Fruit fly (Drosophila melanogaster) whole organism, embryonic: ENCODE data around the gene Aasdh.

Experiments
- B-H2 ChIP-seq: fragments of 200-800 bp; sonication (Bioruptor generic); optimal IDR thresholded peaks from 2 replicates; lab custom pipeline; 2018; ENCODE audit warnings: missing biosample characterization, mild to moderate bottlenecking, missing genetic modification characterization
- Blimp-1 ChIP-seq: fragments of 200-800 bp; sonication (Bioruptor generic); optimal IDR thresholded peaks from 3 replicates; lab custom pipeline; 2018; ENCODE audit warnings: missing biosample characterization, missing genetic modification characterization, mild to moderate bottlenecking, moderate library complexity, missing genetic modification reagents
- CG10267 ChIP-seq: fragments of 200-800 bp; sonication (Bioruptor generic); optimal IDR thresholded peaks from 2 replicates; lab custom pipeline; 2018; ENCODE audit warnings: missing biosample characterization, mild to moderate bottlenecking, missing genetic modification characterization, moderate library complexity
- CG10431 ChIP-seq: fragments of 200-800 bp; sonication (Bioruptor generic); optimal IDR thresholded peaks from 3 replicates; lab custom pipeline; 2018; ENCODE audit warnings: missing biosample characterization, mild to moderate bottlenecking, missing genetic modification characterization
- CG10565 ChIP-seq: fragments of 200-800 bp; sonication (Bioruptor generic); optimal IDR thresholded peaks from 3 replicates; lab custom pipeline; 2016; ENCODE audit warnings: missing biosample characterization, mild to moderate bottlenecking, missing genetic modification characterization
- CG10959 ChIP-seq: fragments of 200-800 bp; sonication (Bioruptor generic); IDR thresholded peaks from 2 replicates; pipeline ENCODE4 v1.3.6; 2022; ENCODE audit warnings: missing biosample characterization, missing genetic modification characterization
- CG10979 ChIP-seq: fragments of 200-800 bp; sonication (Bioruptor generic); optimal IDR thresholded peaks from 2 replicates; lab custom pipeline; 2018; ENCODE audit warnings: missing biosample characterization, mild to moderate bottlenecking, missing genetic modification characterization, moderate library complexity
- CG11085 ChIP-seq: fragments of 200-800 bp; sonication (Bioruptor generic); IDR thresholded peaks from 2 replicates; pipeline ENCODE4 v1.3.6; 2022; ENCODE audit warnings: missing biosample characterization, missing genetic modification characterization
- CG12391 ChIP-seq: fragments of 200-800 bp; sonication (Bioruptor generic); optimal IDR thresholded peaks from 3 replicates; lab custom pipeline; 2018; ENCODE audit warnings: missing biosample characterization, mild to moderate bottlenecking, missing genetic modification characterization, moderate library complexity
- CG12744 ChIP-seq: fragments of 200-800 bp; sonication (Bioruptor generic); optimal IDR thresholded peaks from 2 replicates; lab custom pipeline; 2016; ENCODE audit warnings: missing biosample characterization, missing genetic modification characterization
- CG12942 ChIP-seq: fragments of 200-800 bp; sonication (Bioruptor generic); optimal IDR thresholded peaks from 3 replicates; lab custom pipeline; 2016; ENCODE audit warnings: missing biosample characterization, missing genetic modification characterization
- CG14014 ChIP-seq: fragments of 200-800 bp; sonication (Bioruptor generic); IDR thresholded peaks from 2 replicates; pipeline ENCODE4 v1.3.6; 2022; ENCODE audit warnings: missing biosample characterization, missing genetic modification characterization
- CG14965 ChIP-seq: fragments of 200-800 bp; sonication (Bioruptor generic); optimal IDR thresholded peaks from 2 replicates; lab custom pipeline; 2016; ENCODE audit warnings: missing biosample characterization, missing genetic modification characterization, borderline replicate concordance
- CG17328 ChIP-seq: fragments of 200-800 bp; sonication (Bioruptor generic); IDR thresholded peaks from 2 replicates; pipeline ENCODE4 v1.3.6; 2022; ENCODE audit warnings: missing biosample characterization, missing genetic modification characterization
- CG17361 ChIP-seq: fragments of 200-800 bp; sonication (Bioruptor generic); IDR thresholded peaks from 3 replicates; pipeline ENCODE4 v1.3.6; 2022; ENCODE audit warnings: missing biosample characterization, missing genetic modification characterization
- CG17912 ChIP-seq: fragments of 200-800 bp; sonication (Bioruptor generic); optimal IDR thresholded peaks from 2 replicates; lab custom pipeline; 2018; ENCODE audit warnings: missing biosample characterization, mild to moderate bottlenecking, missing genetic modification characterization
- CG30020 ChIP-seq: fragments of 200-800 bp; optimal IDR thresholded peaks from 2 replicates; lab custom pipeline; 2019; ENCODE audit warnings: missing biosample characterization, mild to moderate bottlenecking, missing genetic modification characterization, moderate library complexity
- CG3281 ChIP-seq: fragments of 200-800 bp; sonication (Bioruptor generic); optimal IDR thresholded peaks from 3 replicates; lab custom pipeline; 2017; ENCODE audit warnings: missing biosample characterization, mild to moderate bottlenecking, missing genetic modification characterization
- CG4404 ChIP-seq: fragments of 200-800 bp; sonication (Bioruptor generic); IDR thresholded peaks from 2 replicates; pipeline ENCODE4 v1.3.6; 2022; ENCODE audit warnings: missing biosample characterization, missing genetic modification characterization
- CG6175 ChIP-seq: fragments of 200-800 bp; sonication (Bioruptor generic); IDR thresholded peaks from 3 replicates; pipeline ENCODE4 v1.3.6; 2022; ENCODE audit warnings: missing biosample characterization, missing genetic modification characterization
- CG6765 ChIP-seq: fragments of 200-800 bp; sonication (Bioruptor generic); optimal IDR thresholded peaks from 3 replicates; lab custom pipeline; 2017; ENCODE audit warnings: missing biosample characterization, mild to moderate bottlenecking, missing genetic modification characterization
- CG6854 ChIP-seq: fragments of 200-800 bp; sonication (Bioruptor generic); optimal IDR thresholded peaks from 3 replicates; lab custom pipeline; 2017; ENCODE audit warnings: missing biosample characterization, mild to moderate bottlenecking, missing genetic modification characterization
- CG8290 ChIP-seq, 3 experiments: fragments of 200-800 bp; sonication (Bioruptor generic); optimal IDR thresholded peaks; 2 replicates each; lab custom pipeline; 2016 to 2019; ENCODE audit warnings: missing biosample characterization in 3 of 3, missing genetic modification characterization in 3 of 3, mild to moderate bottlenecking in 2 of 3, moderate library complexity in 1 of 3
- CG8765 ChIP-seq: fragments of 200-800 bp; sonication (Bioruptor generic); IDR thresholded peaks from 2 replicates; pipeline ENCODE4 v1.3.6; 2022; ENCODE audit warnings: missing biosample characterization, missing genetic modification characterization
- CHES-1-like ChIP-seq: fragments of 200-800 bp; sonication (Bioruptor generic); optimal IDR thresholded peaks from 2 replicates; lab custom pipeline; 2016; ENCODE audit warnings: missing biosample characterization, missing genetic modification characterization
- CTCF ChIP-seq: fragments of 200-800 bp; sonication (Bioruptor generic); optimal IDR thresholded peaks from 2 replicates; lab custom pipeline; 2017; ENCODE audit warnings: missing biosample characterization, mild to moderate bottlenecking, missing genetic modification characterization, moderate library complexity
- Dp ChIP-seq: fragments of 200-800 bp; sonication (Bioruptor generic); optimal IDR thresholded peaks from 2 replicates; lab custom pipeline; 2018; ENCODE audit warnings: missing biosample characterization, mild to moderate bottlenecking, missing genetic modification characterization, moderate library complexity
- Dref ChIP-seq: fragments of 200-800 bp; sonication (Bioruptor generic); IDR thresholded peaks from 2 replicates; pipeline ENCODE4 v1.3.6; 2022; ENCODE audit warnings: missing biosample characterization, missing genetic modification characterization
- Elba2 ChIP-seq: fragments of 200-800 bp; sonication (Bioruptor generic); optimal IDR thresholded peaks from 3 replicates; lab custom pipeline; 2016; ENCODE audit warnings: missing biosample characterization, missing genetic modification characterization
- HLHmδ ChIP-seq: fragments of 200-800 bp; sonication (Bioruptor generic); optimal IDR thresholded peaks from 2 replicates; lab custom pipeline; 2018; ENCODE audit warnings: missing biosample characterization, mild to moderate bottlenecking, missing genetic modification characterization, moderate library complexity
- Hsf ChIP-seq: fragments of 200-800 bp; sonication (Bioruptor generic); optimal IDR thresholded peaks from 3 replicates; lab custom pipeline; 2016; ENCODE audit warnings: missing biosample characterization, missing genetic modification characterization
- Lpt ChIP-seq: fragments of >200 bp; optimal IDR thresholded peaks from 2 replicates; lab custom pipeline; 2018; ENCODE audit warnings: missing biosample characterization, missing genetic modification characterization
- Med ChIP-seq: fragments of 200-800 bp; sonication (Bioruptor generic); peaks from one replicate; lab custom pipeline; 2016; ENCODE audit warnings: missing biosample characterization, missing genetic modification characterization, mild to moderate bottlenecking, inconsistent platforms, moderate library complexity
- Meics ChIP-seq: fragments of 200-800 bp; sonication (Bioruptor generic); optimal IDR thresholded peaks from 2 replicates; lab custom pipeline; 2017; ENCODE audit warnings: missing biosample characterization, mild to moderate bottlenecking, missing genetic modification characterization
- Rx ChIP-seq: fragments of 200-800 bp; sonication (Bioruptor generic); IDR thresholded peaks from 2 replicates; pipeline ENCODE4 v1.3.6; 2022; ENCODE audit warnings: missing biosample characterization, missing genetic modification characterization
- TFAM ChIP-seq: fragments of 200-800 bp; sonication (Bioruptor generic); optimal IDR thresholded peaks from 2 replicates; lab custom pipeline; 2017; ENCODE audit warnings: missing biosample characterization, missing genetic modification characterization, inconsistent platforms
- YL-1 ChIP-seq: fragments of 200-800 bp; sonication (Bioruptor generic); optimal IDR thresholded peaks from 3 replicates; lab custom pipeline; 2017; ENCODE audit warnings: missing biosample characterization, mild to moderate bottlenecking, missing genetic modification characterization
- ab ChIP-seq: fragments of 200-800 bp; sonication (Bioruptor generic); optimal IDR thresholded peaks from 2 replicates; lab custom pipeline; 2016; ENCODE audit warnings: missing biosample characterization, missing genetic modification characterization
- chif ChIP-seq, 2 experiments: fragments of 200-800 bp; sonication (Bioruptor generic); optimal IDR thresholded peaks; 3 replicates each; lab custom pipeline; 2016; ENCODE audit warnings: missing biosample characterization in 2 of 2, missing genetic modification characterization in 2 of 2
- dmrt99B ChIP-seq: fragments of 200-800 bp; sonication (Bioruptor generic); optimal IDR thresholded peaks from 2 replicates; lab custom pipeline; 2018; ENCODE audit warnings: missing biosample characterization, mild to moderate bottlenecking, missing genetic modification characterization, moderate library complexity
- dysf ChIP-seq: fragments of 200-800 bp; sonication (Bioruptor generic); IDR thresholded peaks from 3 replicates; pipeline ENCODE4 v1.3.6; 2022; ENCODE audit warnings: missing biosample characterization, missing genetic modification characterization
- eyg ChIP-seq: fragments of 200-800 bp; sonication (Bioruptor generic); optimal IDR thresholded peaks from 3 replicates; lab custom pipeline; 2016; ENCODE audit warnings: missing biosample characterization, missing genetic modification characterization
- jing ChIP-seq: fragments of 200-800 bp; sonication (Bioruptor generic); optimal IDR thresholded peaks from 2 replicates; lab custom pipeline; 2018; ENCODE audit warnings: missing biosample characterization, mild to moderate bottlenecking, missing genetic modification characterization
- knrl ChIP-seq: fragments of 200-800 bp; sonication (Bioruptor generic); IDR thresholded peaks from 3 replicates; pipeline ENCODE4 v1.3.6; 2022; ENCODE audit warnings: missing biosample characterization, missing genetic modification characterization; ENCODE audit not compliant: partially characterized antibody
- luna ChIP-seq: fragments of 200-800 bp; sonication (Bioruptor generic); optimal IDR thresholded peaks from 2 replicates; lab custom pipeline; 2016; ENCODE audit warnings: missing biosample characterization, missing genetic modification characterization
- mirr ChIP-seq: fragments of 200-800 bp; sonication (Bioruptor generic); optimal IDR thresholded peaks from 3 replicates; lab custom pipeline; 2018; ENCODE audit warnings: missing biosample characterization, mild to moderate bottlenecking, missing genetic modification characterization
- nau ChIP-seq: fragments of 200-800 bp; sonication (Bioruptor generic); optimal IDR thresholded peaks from 3 replicates; lab custom pipeline; 2017; ENCODE audit warnings: missing biosample characterization, mild to moderate bottlenecking, missing genetic modification characterization, missing genetic modification reagents
- odd ChIP-seq: fragments of 200-800 bp; sonication (Bioruptor generic); optimal IDR thresholded peaks from 2 replicates; lab custom pipeline; 2017; ENCODE audit warnings: missing biosample characterization, mild to moderate bottlenecking, missing genetic modification characterization
- sens ChIP-seq: fragments of 200-800 bp; sonication (Bioruptor generic); peaks from one replicate; lab custom pipeline; 2016; ENCODE audit warnings: missing biosample characterization, missing genetic modification characterization
- sisA ChIP-seq: fragments of 200-800 bp; sonication (Bioruptor generic); IDR thresholded peaks from 2 replicates; pipeline ENCODE4 v1.3.6; 2022; ENCODE audit warnings: missing biosample characterization, missing genetic modification characterization
- sob ChIP-seq: fragments of 200-800 bp; sonication (Bioruptor generic); IDR thresholded peaks from 2 replicates; pipeline ENCODE4 v1.3.6; 2022; ENCODE audit warnings: missing biosample characterization, missing genetic modification characterization
- toy ChIP-seq: fragments of 200-800 bp; sonication (Bioruptor generic); IDR thresholded peaks from 2 replicates; pipeline ENCODE4 v1.3.6; 2022; ENCODE audit warnings: missing biosample characterization, missing genetic modification characterization
- trh ChIP-seq: fragments of 200-800 bp; sonication (Bioruptor generic); optimal IDR thresholded peaks from 2 replicates; lab custom pipeline; 2016; ENCODE audit warnings: missing biosample characterization, missing genetic modification characterization

Aasdh gene

DNA sequence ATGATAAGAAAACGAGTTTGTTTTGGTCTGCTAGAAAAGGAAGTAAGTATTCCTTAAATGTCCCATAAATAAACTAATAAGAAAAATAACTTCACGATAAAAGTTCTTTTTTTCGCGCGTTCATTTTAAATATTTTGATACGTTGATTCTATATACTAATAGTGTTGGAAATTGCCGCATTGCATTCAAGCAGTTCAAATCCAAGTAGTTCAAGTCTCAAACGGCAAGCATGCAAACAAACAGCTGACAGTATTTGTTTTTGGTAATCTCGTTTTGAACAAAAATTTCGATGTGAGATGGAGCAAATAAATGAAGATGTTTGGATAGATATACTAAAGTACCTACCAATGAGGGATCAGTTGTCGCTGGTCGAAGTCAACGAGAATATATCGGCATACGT lies 39.4 kb upstream of the Aasdh start, which contains the start of gene CG13088 (continued):
- TF ChIP-seq CG10431 (GFP tag; lab: Kevin White, UChicago), result no peak
- TF ChIP-seq nau (GFP tag; lab: Kevin White, UChicago), result no peak
- TF ChIP-seq jing (GFP tag; lab: Kevin White, UChicago), result no peak
- no peak for TF ChIP-seq CG10979 (tag; lab: Kevin White, UChicago)
- no peak for TF ChIP-seq sisA
- TF ChIP-seq Dref, result peak; percentile 54
- peak; percentile 96 for TF ChIP-seq Dp (GFP tag; lab: Kevin White, UChicago)
- TF ChIP-seq CG6854 (GFP tag; lab: Kevin White, UChicago), result no peak
- TF ChIP-seq Lpt (GFP tag; lab: Kevin White, UChicago), result no peak
- no peak for TF ChIP-seq trh
- TF ChIP-seq CG10565 (GFP tag; lab: Kevin White, UChicago), result no peak
- TF ChIP-seq TFAM, result no peak
- no peak for TF ChIP-seq dmrt99B (tag; lab: Kevin White, UChicago)
- TF ChIP-seq CG3281 (GFP tag; lab: Kevin White, UChicago), result no peak
- peak; percentile 20 for TF ChIP-seq CG12942
- no peak for TF ChIP-seq CG11085 (GFP tag; lab: Robert Waterston, UW)
- no peak for TF ChIP-seq ab (GFP tag; lab: Kevin White, UChicago)
- no peak for TF ChIP-seq CG10959 (GFP tag; lab: Robert Waterston, UW)
- peak; percentile 14 to 17 for TF ChIP-seq chif (GFP tag; optimal IDR thresholded peaks at IDR 0.05; lab: Kevin White, UChicago)
- peak; percentile 75 for TF ChIP-seq CG8290 (GFP tag; optimal IDR thresholded peaks at IDR 0.05; lab: Kevin White, UChicago)
- no peak for TF ChIP-seq CG8290 (tag; optimal IDR thresholded peaks at IDR 0.05; lab: Kevin White, UChicago)
- no peak for TF ChIP-seq CG17328 (GFP tag; lab: Robert Waterston, UW)
- no peak for TF ChIP-seq CG12391 (tag; lab: Kevin White, UChicago)
- peak; percentile 32 for TF ChIP-seq Elba2 (GFP tag; lab: Kevin White, UChicago)
- TF ChIP-seq CG17912 (GFP tag; lab: Kevin White, UChicago), result no peak
- no peak for TF ChIP-seq CG14965 (GFP tag; lab: Kevin White, UChicago)
- peak; percentile 25; the same call in 1 of the 2 replicates for TF ChIP-seq CG14014
- TF ChIP-seq CHES-1-like (GFP tag; lab: Kevin White, UChicago), result no peak
- no peak for TF ChIP-seq luna (GFP tag; lab: Kevin White, UChicago)
- no peak for TF ChIP-seq eyg (GFP tag; lab: Kevin White, UChicago)
- no peak for TF ChIP-seq Meics (GFP tag; lab: Kevin White, UChicago)
- TF ChIP-seq YL-1 (GFP tag; lab: Kevin White, UChicago), result peak; percentile 3
- TF ChIP-seq Hsf, result peak; percentile 36
- TF ChIP-seq CG10267 (tag; lab: Kevin White, UChicago), result peak; percentile 98
- TF ChIP-seq CG30020 (tag; lab: Kevin White, UChicago), result no peak
- no peak for TF ChIP-seq toy (GFP tag; lab: Robert Waterston, UW)
- TF ChIP-seq CG17361, result no peak
- no peak for TF ChIP-seq mirr
- peak; percentile 58 for TF ChIP-seq CTCF (GFP tag; lab: Kevin White, UChicago)
- peak; percentile 89 for TF ChIP-seq Med
- TF ChIP-seq CG12744 (GFP tag; lab: Kevin White, UChicago), result no peak
- no peak for TF ChIP-seq dysf (GFP tag; lab: Robert Waterston, UW)
- TF ChIP-seq HLHmδ (GFP tag; lab: Kevin White, UChicago), result no peak
- TF ChIP-seq CG6175 (GFP tag; lab: Robert Waterston, UW), result no peak
- no peak for TF ChIP-seq odd (GFP tag; lab: Kevin White, UChicago)
- peak; percentile 28; the same call in 1 of the 3 replicates for TF ChIP-seq knrl (GFP tag; lab: Robert Waterston, UW)
- peak; percentile 55 for TF ChIP-seq B-H2
- TF ChIP-seq Rx, result no peak
- TF ChIP-seq sob, result peak; percentile 68
- TF ChIP-seq sens (GFP tag; lab: Kevin White, UChicago), result peak; percentile 78
- no peak for TF ChIP-seq Blimp-1
- TF ChIP-seq CG8765, result no peak
- no peak for TF ChIP-seq CG4404 (GFP tag; lab: Robert Waterston, UW)
- no peak for TF ChIP-seq CG6765 (GFP tag; lab: Kevin White, UChicago)
